Fruit fly (Drosophila melanogaster) S2 (cell line): ENCODE data around the gene Fancm.

Source experiments
- CG8478 ChIP-seq: fragments of >200 bp; optimal IDR thresholded peaks from 2 replicates; lab custom pipeline; 2018
- CTCF ChIP-seq, 2 experiments: fragments of >200 bp; optimal IDR thresholded peaks; 2 replicates each; lab custom pipeline; 2018

DNA sequence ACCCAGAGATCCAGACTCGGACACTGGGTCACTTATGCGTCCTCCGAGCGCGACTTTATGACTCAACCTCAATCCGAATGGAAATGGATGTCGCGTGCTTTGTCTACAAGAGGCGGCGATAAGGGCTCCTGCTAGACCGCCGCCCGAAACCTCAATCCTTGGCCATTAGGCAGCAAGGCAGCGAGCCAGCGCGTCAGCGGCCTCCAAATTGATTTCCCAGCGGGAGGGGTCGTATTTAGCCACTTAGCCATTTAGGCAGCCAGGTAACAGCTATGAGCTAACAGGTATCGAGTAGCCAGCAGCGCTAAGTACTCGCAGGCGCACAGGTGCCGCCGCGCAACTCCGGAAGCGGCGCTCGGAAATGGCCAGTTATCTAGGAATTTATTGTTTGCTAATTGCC, 24.1 kb downstream of the Fancm start:
- TF ChIP-seq CTCF (optimal IDR thresholded peaks at IDR 0.05; lab: Kevin White, UChicago) (no peak), CG8478 (lab: Kevin White, UChicago) (no peak)
